Worm (Caenorhabditis elegans) whole organism, L1 larva: Measurements from ENCODE around the gene F54H12.7.

Source experiments
- aha-1 ChIP-seq: fragments of 150-350 bp; optimal IDR thresholded peaks from 2 replicates; lab custom pipeline; 2014; ENCODE audit warnings: missing biosample characterization, missing genetic modification characterization
- ama-1 ChIP-seq: fragments of 150-350 bp; optimal IDR thresholded peaks from 2 replicates; lab custom pipeline; 2014
- fkh-10 ChIP-seq: sonication (generic microtip); optimal IDR thresholded peaks from 2 replicates; lab custom pipeline; 2017; ENCODE audit warnings: missing biosample characterization, missing genetic modification reagents, missing genetic modification characterization
- lsy-2 ChIP-seq, 2 experiments: fragments of 150-350 bp; optimal IDR thresholded peaks; 2 replicates each; lab custom pipeline; 2014; ENCODE audit warnings: missing biosample characterization in 2 of 2, missing genetic modification characterization in 2 of 2
- nhr-20 ChIP-seq: sonication (generic microtip); optimal IDR thresholded peaks from 2 replicates; lab custom pipeline; 2016; ENCODE audit warnings: mild to moderate bottlenecking, missing genetic modification characterization, missing compliant biosample characterization

DNA sequence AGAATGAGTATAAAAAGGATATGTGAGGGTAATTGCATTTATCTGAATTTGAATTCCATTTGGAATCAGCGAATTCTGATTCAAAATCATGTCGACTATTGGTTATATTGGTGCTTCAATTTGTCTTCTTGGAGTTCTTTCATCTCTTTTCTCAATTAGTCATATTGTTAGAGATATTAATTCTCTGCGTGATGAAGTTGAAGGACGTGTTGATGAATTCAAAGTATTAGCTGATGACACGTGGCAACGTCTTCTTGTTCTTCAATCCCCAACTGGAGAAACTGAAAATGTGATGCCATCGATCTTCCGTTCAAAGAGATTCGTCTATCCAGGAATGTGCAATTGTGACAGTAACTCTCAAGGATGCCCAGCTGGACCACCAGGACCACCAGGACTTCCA is 20.3 kb upstream of the F54H12.7 start, which contains the start of gene col-90:
- TF ChIP-seq fkh-10 (GFP tag; lab: Kevin White, UChicago): no peak
- TF ChIP-seq ama-1 (lab: Kevin White, UChicago): peak; percentile 70
- no peak for TF ChIP-seq nhr-20 (tag; lab: Kevin White, UChicago)
- no peak for TF ChIP-seq lsy-2 (tag; optimal IDR thresholded peaks at IDR 0.05; lab: Kevin White, UChicago)
- TF ChIP-seq aha-1 (tag; lab: Kevin White, UChicago): no peak
